Fruit fly (Drosophila melanogaster) whole organism, prepupa: ENCODE data around the gene Tpr2.

ENCODE experiments used
- Blimp-1 ChIP-seq: fragments of 200-800 bp; sonication (Bioruptor generic); optimal IDR thresholded peaks from 3 replicates; lab custom pipeline; 2017; ENCODE audit warnings: missing biosample characterization, missing genetic modification characterization, mild to moderate bottlenecking, moderate library complexity, missing genetic modification reagents
- CG10631 ChIP-seq: fragments of 200-800 bp; sonication (Bioruptor generic); optimal IDR thresholded peaks from 2 replicates; lab custom pipeline; 2016; ENCODE audit warnings: missing biosample characterization, missing genetic modification characterization
- CG10669 ChIP-seq: fragments of 200-800 bp; sonication (Bioruptor generic); optimal IDR thresholded peaks from 3 replicates; lab custom pipeline; 2018; ENCODE audit warnings: missing biosample characterization, mild to moderate bottlenecking, missing genetic modification characterization, moderate library complexity
- CG11294 ChIP-seq: fragments of 200-800 bp; sonication (Bioruptor generic); IDR thresholded peaks from 2 replicates; pipeline ENCODE4 v1.3.6; 2022; ENCODE audit warnings: missing biosample characterization, missing genetic modification characterization
- CG11762 ChIP-seq: fragments of 200-800 bp; sonication (Bioruptor generic); optimal IDR thresholded peaks from 3 replicates; lab custom pipeline; 2016; ENCODE audit warnings: missing biosample characterization, missing genetic modification characterization; ENCODE audit not compliant: insufficient read depth
- CG11902 ChIP-seq: fragments of 200-800 bp; sonication (Bioruptor generic); optimal IDR thresholded peaks from 3 replicates; lab custom pipeline; 2016; ENCODE audit warnings: missing biosample characterization, missing genetic modification characterization
- CG1621 ChIP-seq: fragments of 200-800 bp; sonication (Bioruptor generic); optimal IDR thresholded peaks from 3 replicates; lab custom pipeline; 2018; ENCODE audit warnings: missing biosample characterization, mild to moderate bottlenecking, missing genetic modification characterization
- CG3032 ChIP-seq: fragments of 200-800 bp; optimal IDR thresholded peaks from 2 replicates; lab custom pipeline; 2019; ENCODE audit warnings: missing biosample characterization, mild to moderate bottlenecking, missing genetic modification characterization, moderate library complexity
- CG31627 ChIP-seq: fragments of 200-800 bp; sonication (Bioruptor generic); optimal IDR thresholded peaks from 3 replicates; lab custom pipeline; 2016; ENCODE audit warnings: missing biosample characterization, missing genetic modification characterization
- CG32006 ChIP-seq: fragments of 200-800 bp; sonication (Bioruptor generic); optimal IDR thresholded peaks from 3 replicates; lab custom pipeline; 2017; ENCODE audit warnings: missing biosample characterization, mild to moderate bottlenecking, missing genetic modification characterization
- CG34406 ChIP-seq: fragments of 200-800 bp; sonication (Bioruptor generic); optimal IDR thresholded peaks from 3 replicates; lab custom pipeline; 2016; ENCODE audit warnings: missing biosample characterization, missing genetic modification characterization
- CG4318 ChIP-seq: fragments of 200-800 bp; sonication (Bioruptor generic); optimal IDR thresholded peaks from 3 replicates; lab custom pipeline; 2017; ENCODE audit warnings: missing biosample characterization, mild to moderate bottlenecking, missing genetic modification characterization
- CG6163 ChIP-seq: fragments of 200-800 bp; sonication (Bioruptor generic); IDR thresholded peaks from 3 replicates; pipeline ENCODE4 v1.3.6; 2022; ENCODE audit warnings: missing biosample characterization, missing genetic modification characterization
- CG6854 ChIP-seq: fragments of 200-800 bp; sonication (Bioruptor generic); optimal IDR thresholded peaks from 2 replicates; lab custom pipeline; 2017; ENCODE audit warnings: missing biosample characterization, mild to moderate bottlenecking, missing genetic modification characterization
- CG7368 ChIP-seq: fragments of 200-800 bp; sonication (Bioruptor generic); optimal IDR thresholded peaks from 3 replicates; lab custom pipeline; 2016; ENCODE audit warnings: missing biosample characterization, missing genetic modification characterization
- CG8319 ChIP-seq: fragments of 200-800 bp; sonication (Bioruptor generic); optimal IDR thresholded peaks from 3 replicates; lab custom pipeline; 2016; ENCODE audit warnings: missing biosample characterization, missing genetic modification characterization
- CG8632 ChIP-seq: fragments of 200-800 bp; sonication (Bioruptor generic); optimal IDR thresholded peaks from 3 replicates; lab custom pipeline; 2016; ENCODE audit warnings: missing biosample characterization, missing genetic modification characterization
- Eip78C ChIP-seq: fragments of 200-800 bp; sonication (Bioruptor generic); peaks from one replicate; lab custom pipeline; 2016; ENCODE audit warnings: missing biosample characterization, missing genetic modification characterization
- Eip93F ChIP-seq: fragments of 200-800 bp; sonication (Bioruptor generic); optimal IDR thresholded peaks from 2 replicates; lab custom pipeline; 2016; ENCODE audit warnings: missing biosample characterization, mild to moderate bottlenecking, missing genetic modification characterization
- Ets21C ChIP-seq: fragments of 200-800 bp; sonication (Bioruptor generic); optimal IDR thresholded peaks from 3 replicates; lab custom pipeline; 2016; ENCODE audit warnings: missing biosample characterization, missing genetic modification characterization
- Ets96B ChIP-seq: fragments of 200-800 bp; optimal IDR thresholded peaks from 2 replicates; lab custom pipeline; 2019; ENCODE audit warnings: missing biosample characterization, mild to moderate bottlenecking, missing genetic modification characterization, moderate library complexity
- Gug ChIP-seq: fragments of 200-800 bp; sonication (Bioruptor generic); IDR thresholded peaks from 2 replicates; pipeline ENCODE4 v1.3.6; 2022; ENCODE audit warnings: missing biosample characterization, missing genetic modification characterization
- Hr38 ChIP-seq: sonication (Bioruptor generic); optimal IDR thresholded peaks from 2 replicates; lab custom pipeline; 2016; ENCODE audit warnings: missing biosample characterization, missing genetic modification characterization
- Hr39 ChIP-seq: fragments of 200-800 bp; sonication (Bioruptor generic); optimal IDR thresholded peaks from 2 replicates; lab custom pipeline; 2016; ENCODE audit warnings: missing biosample characterization, missing genetic modification characterization
- Hr4 ChIP-seq: fragments of 200-800 bp; sonication (Bioruptor generic); optimal IDR thresholded peaks from 3 replicates; lab custom pipeline; 2016; ENCODE audit warnings: missing biosample characterization, missing genetic modification characterization
- Lpt ChIP-seq: fragments of 200-800 bp; sonication (Bioruptor generic); optimal IDR thresholded peaks from 3 replicates; lab custom pipeline; 2016; ENCODE audit warnings: missing biosample characterization, missing genetic modification characterization
- OdsH ChIP-seq: fragments of 200-800 bp; sonication (Bioruptor generic); optimal IDR thresholded peaks from 3 replicates; lab custom pipeline; 2016; ENCODE audit warnings: missing biosample characterization, missing genetic modification characterization
- Sox102F ChIP-seq: fragments of 200-800 bp; sonication (Bioruptor generic); optimal IDR thresholded peaks from 2 replicates; lab custom pipeline; 2016; ENCODE audit warnings: missing biosample characterization, mild to moderate bottlenecking, missing genetic modification characterization
- Sox14 ChIP-seq: fragments of 200-800 bp; sonication (Bioruptor generic); optimal IDR thresholded peaks from 3 replicates; lab custom pipeline; 2016; ENCODE audit warnings: missing biosample characterization, missing genetic modification characterization
- Sox15 ChIP-seq: fragments of 200-800 bp; sonication (Bioruptor generic); optimal IDR thresholded peaks from 3 replicates; lab custom pipeline; 2016; ENCODE audit warnings: missing biosample characterization, missing genetic modification characterization
- achi ChIP-seq: fragments of 200-800 bp; sonication (Bioruptor generic); optimal IDR thresholded peaks from 3 replicates; lab custom pipeline; 2016; ENCODE audit warnings: missing biosample characterization, missing genetic modification characterization
- acj6 ChIP-seq: fragments of 200-800 bp; sonication (Bioruptor generic); optimal IDR thresholded peaks from 3 replicates; lab custom pipeline; 2016; ENCODE audit warnings: missing biosample characterization, missing genetic modification characterization
- cyc ChIP-seq: fragments of 200-800 bp; sonication (Bioruptor generic); optimal IDR thresholded peaks from 3 replicates; lab custom pipeline; 2016; ENCODE audit warnings: missing biosample characterization, missing genetic modification characterization
- dsx ChIP-seq: fragments of 200-800 bp; optimal IDR thresholded peaks from 3 replicates; lab custom pipeline; 2019; ENCODE audit warnings: missing biosample characterization, mild to moderate bottlenecking, missing genetic modification characterization, moderate library complexity; ENCODE audit not compliant: poor library complexity, severe bottlenecking
- eg ChIP-seq: fragments of 200-800 bp; sonication (Bioruptor generic); IDR thresholded peaks from 3 replicates; pipeline ENCODE4 v1.3.6; 2022; ENCODE audit warnings: missing biosample characterization, missing genetic modification characterization
- esn ChIP-seq: fragments of 200-800 bp; sonication (Bioruptor generic); optimal IDR thresholded peaks from 2 replicates; lab custom pipeline; 2016; ENCODE audit warnings: missing biosample characterization, mild to moderate bottlenecking, missing genetic modification characterization, moderate library complexity
- fd59A ChIP-seq: fragments of 200-800 bp; sonication (Bioruptor generic); optimal IDR thresholded peaks from 2 replicates; lab custom pipeline; 2017; ENCODE audit warnings: missing biosample characterization, mild to moderate bottlenecking, missing genetic modification characterization, missing genetic modification reagents
- fd85E ChIP-seq: fragments of 200-800 bp; sonication (Bioruptor generic); optimal IDR thresholded peaks from 3 replicates; lab custom pipeline; 2016; ENCODE audit warnings: missing biosample characterization, missing genetic modification characterization
- fkh ChIP-seq: fragments of 200-800 bp; sonication (Bioruptor generic); optimal IDR thresholded peaks from 3 replicates; lab custom pipeline; 2017; ENCODE audit warnings: missing biosample characterization, mild to moderate bottlenecking, missing genetic modification characterization, moderate library complexity
- lz ChIP-seq: fragments of 200-800 bp; sonication (Bioruptor generic); optimal IDR thresholded peaks from 3 replicates; lab custom pipeline; 2016; ENCODE audit warnings: missing biosample characterization, missing genetic modification characterization
- net ChIP-seq: fragments of 200-800 bp; sonication (Bioruptor generic); optimal IDR thresholded peaks from 3 replicates; lab custom pipeline; 2016; ENCODE audit warnings: missing biosample characterization, missing genetic modification characterization
- pdm3 ChIP-seq: fragments of 200-800 bp; sonication (Bioruptor generic); optimal IDR thresholded peaks from 3 replicates; lab custom pipeline; 2016; ENCODE audit warnings: missing biosample characterization, missing genetic modification characterization
- salr ChIP-seq, 2 experiments: fragments of 200-800 bp; sonication (Bioruptor generic); optimal IDR thresholded peaks; 3 replicates each; lab custom pipeline; 2016 to 2018; ENCODE audit warnings: missing biosample characterization in 2 of 2, missing genetic modification characterization in 2 of 2, mild to moderate bottlenecking in 1 of 2
- ss ChIP-seq, 2 experiments: fragments of 200-800 bp; sonication (Bioruptor generic); optimal IDR thresholded peaks; 2 replicates in 1 of 2; 3 replicates in 1 of 2; lab custom pipeline; 2017 to 2018; ENCODE audit warnings: mild to moderate bottlenecking in 2 of 2, missing biosample characterization in 2 of 2, missing genetic modification characterization in 2 of 2, moderate library complexity in 1 of 2
- svp ChIP-seq: fragments of 200-800 bp; sonication (Bioruptor generic); peaks from one replicate; lab custom pipeline; 2016; ENCODE audit warnings: missing biosample characterization, missing genetic modification characterization
- topi ChIP-seq: fragments of 200-800 bp; sonication (Bioruptor generic); optimal IDR thresholded peaks from 3 replicates; lab custom pipeline; 2016; ENCODE audit warnings: missing biosample characterization, missing genetic modification characterization
- vri ChIP-seq: fragments of 200-800 bp; sonication (Bioruptor generic); optimal IDR thresholded peaks from 3 replicates; lab custom pipeline; 2016; ENCODE audit warnings: missing biosample characterization, mild to moderate bottlenecking, missing genetic modification characterization

The Tpr2 gene

DNA sequence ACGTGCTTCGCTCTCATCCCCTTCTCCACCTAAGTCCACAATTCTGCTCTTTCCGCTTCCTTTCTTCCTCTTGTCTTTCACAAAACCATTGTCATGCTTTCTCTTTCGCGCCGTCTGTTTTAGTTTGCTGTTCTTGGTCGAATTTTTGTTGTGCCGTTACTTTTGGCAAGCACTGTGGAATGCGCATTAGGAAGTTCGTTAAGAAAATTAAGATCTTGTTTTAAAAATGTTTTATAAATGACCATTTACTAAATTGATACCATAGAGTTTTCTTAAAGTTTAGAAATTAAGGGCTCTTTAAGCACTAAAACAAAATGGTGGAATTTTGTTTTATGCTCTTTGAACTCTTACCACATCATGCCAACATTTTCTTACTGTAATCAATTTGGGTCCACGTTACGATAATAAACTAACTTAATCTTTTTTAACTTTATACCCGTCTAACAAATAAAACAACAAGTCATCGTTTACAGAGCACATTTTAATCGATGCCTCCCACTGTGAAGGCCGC lies 43.8 kb downstream of the Tpr2 start (continued):
- peak; percentile 50 for TF ChIP-seq Blimp-1
- no peak; the same call in 1 of the 3 replicates for TF ChIP-seq CG6163 (GFP tag; lab: Robert Waterston, UW)
- peak; percentile 85 for TF ChIP-seq topi (GFP tag; lab: Kevin White, UChicago)
- TF ChIP-seq net (GFP tag; lab: Kevin White, UChicago): peak; percentile 57
- peak; percentile 84 for TF ChIP-seq Sox102F (GFP tag; lab: Kevin White, UChicago)
- no peak for TF ChIP-seq CG10669 (GFP tag; lab: Kevin White, UChicago)
- TF ChIP-seq cyc (GFP tag; lab: Kevin White, UChicago): peak; percentile 78
- TF ChIP-seq eg (GFP tag; lab: Robert Waterston, UW): peak; percentile 48; the same call in 1 of the 3 replicates
- TF ChIP-seq CG8632: peak; percentile 31
- TF ChIP-seq svp (GFP tag; lab: Kevin White, UChicago): peak; percentile 93
- TF ChIP-seq dsx (GFP tag; lab: Kevin White, UChicago): no peak
- TF ChIP-seq fd85E (GFP tag; lab: Kevin White, UChicago): no peak
- TF ChIP-seq Hr39 (GFP tag; lab: Kevin White, UChicago): peak; percentile 87
- TF ChIP-seq fd59A (GFP tag; lab: Kevin White, UChicago): no peak
- TF ChIP-seq CG34406 (GFP tag; lab: Kevin White, UChicago): peak; percentile 30
- peak; percentile 63 for TF ChIP-seq achi (GFP tag; lab: Kevin White, UChicago)
- peak; percentile 64 for TF ChIP-seq CG4318
- TF ChIP-seq Ets21C (GFP tag; lab: Kevin White, UChicago): peak; percentile 75
- peak; percentile 25 for TF ChIP-seq CG11762
- peak; percentile 46; the same call in 1 of the 2 replicates for TF ChIP-seq CG11294 (GFP tag; lab: Robert Waterston, UW)
- no peak for TF ChIP-seq Hr38 (GFP tag; lab: Kevin White, UChicago)
- peak; percentile 31 for TF ChIP-seq Ets96B (tag; lab: Kevin White, UChicago)
- no peak for TF ChIP-seq CG7368 (GFP tag; lab: Kevin White, UChicago)
- peak; percentile 59 for TF ChIP-seq Gug (GFP tag; lab: Robert Waterston, UW)
- TF ChIP-seq acj6: peak; percentile 60

DNA sequence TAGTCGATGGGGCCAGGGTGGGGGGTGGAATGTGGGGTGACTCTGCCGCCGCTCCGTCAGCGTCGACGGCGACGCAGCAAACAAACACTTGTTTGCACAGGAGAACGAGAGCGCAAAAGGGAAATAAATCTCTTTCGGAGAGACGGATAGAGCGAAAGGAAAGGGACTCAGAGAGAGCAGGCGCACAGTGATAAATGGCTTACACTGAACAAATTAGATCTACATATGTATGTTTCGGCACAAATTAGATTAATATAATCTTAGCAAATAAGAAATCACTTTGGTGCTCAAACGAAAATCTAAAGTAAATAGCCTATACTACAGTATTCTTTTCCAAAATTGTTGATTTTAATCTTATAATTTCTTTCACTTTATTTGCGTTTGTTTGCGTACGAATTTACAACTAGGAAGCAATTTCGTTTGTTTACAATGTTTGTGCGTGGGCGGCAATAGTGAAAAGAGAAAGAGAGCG lies 44.4 kb downstream of the Tpr2 start:
- TF ChIP-seq CG6163 (GFP tag; lab: Robert Waterston, UW) (peak; percentile 98), Sox102F (GFP tag; lab: Kevin White, UChicago) (peak; percentile 87), Sox14 (peak; percentile 93), salr (GFP tag; optimal IDR thresholded peaks at IDR 0.05; lab: Kevin White, UChicago) (peak; percentile 78 to 87), Sox15 (GFP tag; lab: Kevin White, UChicago) (peak; percentile 89), fkh (GFP tag; lab: Kevin White, UChicago) (peak; percentile 91), Blimp-1 (peak; percentile 65), CG1621 (tag; lab: Kevin White, UChicago) (peak; percentile 91), CG31627 (GFP tag; lab: Kevin White, UChicago) (peak; percentile 93), Lpt (peak; percentile 86), OdsH (GFP tag; lab: Kevin White, UChicago) (peak; percentile 91), eg (GFP tag; lab: Robert Waterston, UW) (peak; percentile 96), pdm3 (GFP tag; lab: Kevin White, UChicago) (peak; percentile 92), dsx (GFP tag; lab: Kevin White, UChicago) (peak; percentile 87), vri (GFP tag; lab: Kevin White, UChicago) (peak; percentile 69), Hr39 (GFP tag; lab: Kevin White, UChicago) (peak; percentile 92), CG32006 (GFP tag; lab: Kevin White, UChicago) (peak; percentile 85), ss (GFP tag; optimal IDR thresholded peaks at IDR 0.05; lab: Kevin White, UChicago) (peak; percentile 57 to 76), Hr4 (GFP tag; lab: Kevin White, UChicago) (peak; percentile 90), lz (GFP tag; lab: Kevin White, UChicago) (peak; percentile 90), achi (GFP tag; lab: Kevin White, UChicago) (peak; percentile 91), CG11902 (GFP tag; lab: Kevin White, UChicago) (peak; percentile 76), esn (GFP tag; lab: Kevin White, UChicago) (peak; percentile 93), Eip93F (peak; percentile 27), CG3032 (tag; lab: Kevin White, UChicago) (peak; percentile 93), CG11294 (GFP tag; lab: Robert Waterston, UW) (peak; percentile 84), CG6854 (GFP tag; lab: Kevin White, UChicago) (peak; percentile 73), fd85E (GFP tag; lab: Kevin White, UChicago) (peak; percentile 66), CG8632 (peak; percentile 92), Eip78C (GFP tag; lab: Kevin White, UChicago) (peak; percentile 95), CG8319 (GFP tag; lab: Kevin White, UChicago) (peak; percentile 88), cyc (GFP tag; lab: Kevin White, UChicago) (peak; percentile 87), CG4318 (peak; percentile 75), CG10631 (GFP tag; lab: Kevin White, UChicago) (peak; percentile 94)
